Fruit fly (Drosophila melanogaster): ENCODE measurements around the gene CG33658.
A peak's percentile ranks its signal among the peaks of the same experiment; 100 is the strongest.

Gene CG33658

DNA sequence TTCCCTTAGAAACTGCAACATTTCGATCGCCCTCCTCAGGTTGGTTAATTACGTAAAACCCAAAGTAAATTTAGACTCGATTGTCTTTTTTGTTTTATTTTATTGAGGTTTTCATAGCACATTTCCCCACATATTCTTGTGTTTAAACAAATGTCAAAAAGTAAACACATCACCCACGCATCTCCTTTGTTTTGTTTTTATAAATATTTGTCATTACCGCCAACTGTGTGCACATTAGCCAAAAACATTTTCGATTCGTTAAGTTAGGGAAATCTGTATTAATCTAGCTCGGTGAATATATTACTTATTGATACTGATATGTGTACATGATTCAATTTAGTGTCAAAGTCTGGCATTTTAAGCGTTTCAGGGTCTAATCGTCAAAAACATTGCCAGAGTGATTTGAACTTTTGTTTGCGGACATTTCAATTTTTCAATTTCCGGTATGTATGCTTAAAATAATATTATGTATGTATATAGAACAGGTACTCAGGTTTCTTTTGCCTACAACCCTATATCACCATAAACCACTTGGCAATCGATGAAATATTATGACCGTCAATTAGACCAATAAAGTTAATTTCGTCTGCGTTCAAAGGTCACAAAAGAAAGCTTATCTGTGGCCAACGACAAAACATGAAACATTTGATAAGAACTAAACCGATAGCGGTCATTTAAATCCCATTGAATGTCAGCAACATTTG, 31.2 kb downstream of the CG33658 start (continued):
- TF ChIP-seq Sry-β (GFP tag; optimal IDR thresholded peaks at IDR 0.05) (peak; percentile 31), nau (GFP tag; optimal IDR thresholded peaks at IDR 0.05) (no peak), nerfin-1 (tag; optimal IDR thresholded peaks at IDR 0.05) (peak; percentile 52), CG4328 (GFP tag; optimal IDR thresholded peaks at IDR 0.05) (peak; percentile 61), org-1 (GFP tag; optimal IDR thresholded peaks at IDR 0.05) (peak; percentile 41), CG13775 (GFP tag; optimal IDR thresholded peaks at IDR 0.05) (no peak), CG14965 (GFP tag; optimal IDR thresholded peaks at IDR 0.05; ENCODE audit: borderline replicate concordance) (no peak), CG3163 (GFP tag; optimal IDR thresholded peaks at IDR 0.05) (no peak), sd (tag; optimal IDR thresholded peaks at IDR 0.05) (peak; percentile 17), CG17359 (tag; optimal IDR thresholded peaks at IDR 0.05) (peak; percentile 65), CG10147 (GFP tag; optimal IDR thresholded peaks at IDR 0.05) (peak; percentile 39), Rx (GFP tag; IDR thresholded peaks at IDR 0.05) (no peak), run (tag; optimal IDR thresholded peaks at IDR 0.05) (peak; percentile 52), ase (GFP tag; IDR thresholded peaks at IDR 0.05) (no peak), Blimp-1 (GFP tag; optimal IDR thresholded peaks at IDR 0.05) (no peak)

DNA sequence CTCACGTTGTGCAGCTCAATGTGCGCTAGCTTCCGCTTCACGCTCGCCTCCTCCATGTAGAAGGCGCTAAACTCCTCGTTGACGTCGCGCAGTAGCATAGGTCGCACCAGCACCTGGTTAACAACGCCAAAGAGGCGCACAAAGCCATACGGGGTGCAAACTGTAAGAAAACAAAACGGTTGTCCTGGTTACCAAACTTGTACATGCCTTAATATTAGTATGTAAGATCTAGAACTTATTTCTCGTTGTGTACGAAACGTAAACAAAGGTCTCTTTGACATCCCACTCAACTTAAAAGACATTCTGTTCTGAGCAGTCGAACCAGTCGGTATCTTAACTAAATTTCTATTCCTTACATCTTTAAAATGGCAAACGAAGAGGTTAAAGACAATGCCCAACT, 33.6 kb downstream of the CG33658 start, which contains the start of gene CG6980:
Gene CG6980, plus strand, starts transcription at position 301 of the 400 bp plus-strand sequence.
- TF ChIP-seq lov (optimal IDR thresholded peaks at IDR 0.05) (no peak), lov (GFP tag; IDR thresholded peaks at IDR 0.05) (0 out of 3 replicates have a peak, but pooled peaks have one; percentile 12), CG17361 (GFP tag; IDR thresholded peaks at IDR 0.05) (no peak)

DNA sequence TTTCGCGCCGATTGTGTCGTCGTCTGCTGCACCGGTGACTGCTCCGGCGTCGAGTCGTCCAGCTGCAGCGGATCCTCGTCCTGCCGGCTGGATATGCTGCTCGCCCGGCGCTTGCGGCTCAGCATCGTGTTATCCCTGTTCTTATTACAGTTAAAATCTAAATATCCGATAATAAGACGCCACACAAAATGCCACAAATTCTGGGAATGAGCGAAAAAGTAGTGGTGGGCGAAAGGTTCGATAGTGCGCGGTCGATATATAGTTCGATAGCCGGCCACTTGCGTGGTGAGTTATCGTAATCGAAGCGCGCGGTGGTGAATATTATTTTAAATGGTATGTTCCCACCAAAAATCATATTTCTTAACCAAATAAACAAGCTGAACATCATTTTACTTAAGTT, 35.9 kb downstream of the CG33658 start, which contains the start of gene polybromo:
Gene polybromo, minus strand, starts transcription at position 212 of the 400 bp plus-strand sequence.
- TF ChIP-seq inv (GFP tag; IDR thresholded peaks at IDR 0.05; ENCODE audit: partially characterized antibody) (peak; percentile 69), tin (GFP tag; optimal IDR thresholded peaks at IDR 0.05) (no peak), Doc3 (GFP tag; IDR thresholded peaks at IDR 0.05; ENCODE audit: partially characterized antibody) (peak; percentile 87), chif (GFP tag; optimal IDR thresholded peaks at IDR 0.05) (no peak), h (optimal IDR thresholded peaks at IDR 0.05) (no peak), CG7745 (tag; optimal IDR thresholded peaks at IDR 0.05) (no peak), tna (GFP tag; IDR thresholded peaks at IDR 0.05; ENCODE audit: partially characterized antibody) (peak; percentile 78), sisA (GFP tag; IDR thresholded peaks at IDR 0.05) (no peak), E2f2 (GFP tag; IDR thresholded peaks at IDR 0.05) (peak; percentile 95), sna (GFP tag; IDR thresholded peaks at IDR 0.05; ENCODE audit: partially characterized antibody) (peak; percentile 85), lmd (GFP tag; IDR thresholded peaks at IDR 0.05) (no peak), Opbp (GFP tag; IDR thresholded peaks at IDR 0.05; ENCODE audit: partially characterized antibody) (peak; percentile 87), gro (GFP tag; optimal IDR thresholded peaks at IDR 0.05) (peak; percentile 15), CG17186 (GFP tag; optimal IDR thresholded peaks at IDR 0.05) (peak; percentile 94), CTCF (GFP tag; optimal IDR thresholded peaks at IDR 0.05) (peak; percentile 21), lilli (GFP tag; optimal IDR thresholded peaks at IDR 0.05) (peak; percentile 10), nerfin-2 (GFP tag; IDR thresholded peaks at IDR 0.05; ENCODE audit: partially characterized antibody) (peak; percentile 88), CG30403 (GFP tag; optimal IDR thresholded peaks at IDR 0.05) (peak; percentile 17), chinmo (GFP tag; IDR thresholded peaks at IDR 0.05; ENCODE audit: partially characterized antibody) (peak; percentile 93), dpn (GFP tag; optimal IDR thresholded peaks at IDR 0.05) (peak in 1 of 2 experiments; percentile 2), E2f1 (GFP tag; IDR thresholded peaks at IDR 0.05) (peak; percentile 64), dm (GFP tag; optimal IDR thresholded peaks at IDR 0.05) (no peak), Dref (GFP tag; IDR thresholded peaks at IDR 0.05) (peak; percentile 92), YL-1 (GFP tag; optimal IDR thresholded peaks at IDR 0.05) (peak; percentile 67), CG34422 (GFP tag; IDR thresholded peaks at IDR 0.05) (peak; percentile 84), Gug (GFP tag; IDR thresholded peaks at IDR 0.05) (no peak), CG17829 (tag; optimal IDR thresholded peaks at IDR 0.05) (peak; percentile 37), CG4617 (GFP tag; optimal IDR thresholded peaks at IDR 0.05; ENCODE audit: borderline replicate concordance) (peak; percentile 61), ERR (GFP tag; optimal IDR thresholded peaks at IDR 0.05) (no peak), NFAT (GFP tag; IDR thresholded peaks at IDR 0.05) (no peak)
